Worm (Caenorhabditis elegans): ENCODE results near the gene C15H11.1.

C15H11.1 gene

DNA sequence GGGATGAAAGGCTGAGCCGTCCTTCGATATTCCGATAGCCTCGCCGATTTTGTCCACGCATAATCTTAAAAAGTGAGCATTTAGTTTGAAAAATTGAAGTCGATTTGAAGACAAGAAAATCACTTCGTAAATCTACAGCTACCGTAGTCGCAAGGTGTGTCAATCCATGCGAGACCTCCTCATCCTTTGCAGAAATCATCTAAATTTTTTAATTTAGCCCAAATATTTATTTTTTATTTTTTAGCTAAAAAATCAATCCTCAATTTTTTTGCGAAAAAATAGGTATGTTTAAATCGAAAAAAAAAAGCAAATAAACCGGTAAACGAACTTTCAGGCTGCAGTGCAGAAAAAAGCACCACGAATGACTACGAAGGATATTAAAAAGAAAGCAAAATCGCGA is 24.1 kb downstream of the C15H11.1 start, which contains the start of the genes nxf-2 and set-31:
Gene nxf-2, minus strand, starts transcription at position 101 of the 400 bp plus-strand sequence.
Gene set-31, plus strand, starts transcription at position 169 of the 400 bp plus-strand sequence.
- no peak for TF ChIP-seq hlh-13 (GFP tag; optimal IDR thresholded peaks at IDR 0.05)
- no peak for TF ChIP-seq mec-3 (tag; optimal IDR thresholded peaks at IDR 0.05; ENCODE audit: borderline replicate concordance)
- no peak for TF ChIP-seq ttx-3 (tag; optimal IDR thresholded peaks at IDR 0.05)
- TF ChIP-seq fkh-6 (tag; optimal IDR thresholded peaks at IDR 0.05) = no peak
- no peak for TF ChIP-seq hlh-8 (tag; optimal IDR thresholded peaks at IDR 0.05)
- no peak for TF ChIP-seq sox-4 (tag; optimal IDR thresholded peaks at IDR 0.05)
- TF ChIP-seq zip-5 (tag; optimal IDR thresholded peaks at IDR 0.05) = no peak
- no peak for TF ChIP-seq hlh-15 (tag; optimal IDR thresholded peaks at IDR 0.05)
- no peak for TF ChIP-seq ceh-2 (tag; optimal IDR thresholded peaks at IDR 0.05)
- no peak for TF ChIP-seq C38D4.7 (GFP tag; optimal IDR thresholded peaks at IDR 0.05)
- TF ChIP-seq C08G9.2 (tag; optimal IDR thresholded peaks at IDR 0.05) = no peak
- no peak for TF ChIP-seq ama-1 (optimal IDR thresholded peaks at IDR 0.05)
- no peak for TF ChIP-seq nhr-232 (tag; optimal IDR thresholded peaks at IDR 0.05)
- no peak for TF ChIP-seq ceh-34 (tag; optimal IDR thresholded peaks at IDR 0.05)
- no peak for TF ChIP-seq ceh-18 (tag; optimal IDR thresholded peaks at IDR 0.05)
- no peak for TF ChIP-seq pha-4 (tag; optimal IDR thresholded peaks at IDR 0.05)

DNA sequence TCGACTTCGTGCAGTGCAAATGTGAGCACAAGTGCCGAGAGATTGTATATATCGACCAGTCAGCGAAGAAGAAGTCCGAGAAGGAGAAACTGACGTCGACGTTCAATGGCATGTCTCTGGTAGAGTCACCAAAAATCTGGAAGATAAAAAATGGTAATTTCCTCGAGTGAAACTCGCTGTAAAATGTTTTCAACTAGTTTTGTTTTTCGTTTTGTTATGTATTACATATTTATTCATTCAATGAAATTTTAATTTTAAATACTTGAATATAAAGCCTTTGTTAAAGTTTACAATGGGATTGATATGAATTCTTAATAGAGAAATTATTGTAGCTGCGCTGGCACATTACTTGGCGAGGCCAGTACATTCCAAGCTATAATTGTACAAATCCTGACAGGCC is 26.3 kb downstream of the C15H11.1 start:
- no peak for TF ChIP-seq npax-4 (tag; optimal IDR thresholded peaks at IDR 0.05)
- no peak for TF ChIP-seq nfya-1 (tag; optimal IDR thresholded peaks at IDR 0.05)
- no peak for TF ChIP-seq lim-6 (tag; optimal IDR thresholded peaks at IDR 0.05)
- no peak for TF ChIP-seq unc-3 (GFP tag; conservative IDR thresholded peaks at IDR 0.05)
- TF ChIP-seq unc-3 (tag; optimal IDR thresholded peaks at IDR 0.05) = no peak
- no peak for TF ChIP-seq sdc-2 (tag; optimal IDR thresholded peaks at IDR 0.05)
- TF ChIP-seq ceh-14 (tag; optimal IDR thresholded peaks at IDR 0.05) = no peak
- no peak for TF ChIP-seq ceh-2 (tag; optimal IDR thresholded peaks at IDR 0.05)
- no peak for TF ChIP-seq ceh-48 (tag; optimal IDR thresholded peaks at IDR 0.05)
- TF ChIP-seq hlh-30 (tag; optimal IDR thresholded peaks at IDR 0.05; ENCODE audit: insufficient read depth) = no peak
- TF ChIP-seq odd-2 (tag; optimal IDR thresholded peaks at IDR 0.05) = no peak
- TF ChIP-seq F13H6.1 (tag; optimal IDR thresholded peaks at IDR 0.05) = no peak
- TF ChIP-seq rnt-1 (tag; optimal IDR thresholded peaks at IDR 0.05) = no peak
- no peak for TF ChIP-seq fkh-6 (tag; optimal IDR thresholded peaks at IDR 0.05)
- TF ChIP-seq elt-2 (tag; optimal IDR thresholded peaks at IDR 0.05) = no peak
- no peak for TF ChIP-seq T23F11.4 (GFP tag; optimal IDR thresholded peaks at IDR 0.05)
- no peak for TF ChIP-seq nhr-11 (tag; optimal IDR thresholded peaks at IDR 0.05)
- no peak for TF ChIP-seq C08G9.2 (tag; optimal IDR thresholded peaks at IDR 0.05)
- no peak for TF ChIP-seq dmd-4 (tag; optimal IDR thresholded peaks at IDR 0.05; ENCODE audit: borderline replicate concordance)

DNA sequence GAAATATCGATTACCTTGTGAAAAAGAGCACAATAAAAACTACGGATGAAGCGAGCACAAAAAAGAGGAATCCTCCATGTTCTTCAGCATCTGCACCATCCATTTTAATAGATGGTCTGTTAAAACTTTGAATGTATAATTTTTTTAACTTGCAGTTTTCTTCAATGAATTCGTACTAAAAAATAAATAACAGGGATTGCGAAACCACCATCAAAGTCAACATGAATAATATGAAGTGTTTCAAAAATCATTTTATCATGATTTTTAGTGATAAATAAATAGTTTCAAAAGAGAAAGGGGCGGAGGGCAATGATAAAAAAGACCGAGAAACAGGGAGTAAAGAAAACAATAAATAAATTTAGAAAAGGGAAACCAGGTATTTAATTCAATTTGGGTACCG is 27.7 kb downstream of the C15H11.1 start, which contains the start of gene dhs-22:
Gene dhs-22, minus strand, starts transcription at position 116 of the 400 bp plus-strand sequence.
- TF ChIP-seq sox-4 (tag; optimal IDR thresholded peaks at IDR 0.05) (no peak), pax-1 (tag; optimal IDR thresholded peaks at IDR 0.05) (no peak), C38D4.7 (GFP tag; optimal IDR thresholded peaks at IDR 0.05) (no peak), ttx-3 (tag; optimal IDR thresholded peaks at IDR 0.05) (no peak), gmeb-2 (tag; optimal IDR thresholded peaks at IDR 0.05) (no peak), lim-6 (tag; optimal IDR thresholded peaks at IDR 0.05) (no peak), ceh-19 (GFP tag; optimal IDR thresholded peaks at IDR 0.05) (no peak), npax-4 (tag; optimal IDR thresholded peaks at IDR 0.05) (no peak), tbx-7 (tag; optimal IDR thresholded peaks at IDR 0.05) (no peak), pha-4 (tag; optimal IDR thresholded peaks at IDR 0.05) (no peak), madf-2 (tag; optimal IDR thresholded peaks at IDR 0.05) (no peak), elt-2 (tag; optimal IDR thresholded peaks at IDR 0.05) (no peak), pros-1 (tag; optimal IDR thresholded peaks at IDR 0.05) (no peak), unc-42 (tag; optimal IDR thresholded peaks at IDR 0.05) (no peak), fkh-10 (GFP tag; optimal IDR thresholded peaks at IDR 0.05) (no peak), dve-1 (tag; optimal IDR thresholded peaks at IDR 0.05) (no peak), ceh-30 (tag; optimal IDR thresholded peaks at IDR 0.05) (no peak)
